Worm (Caenorhabditis elegans) whole organism, young adult: ENCODE data around the gene srw-1.

Experiments used
- B0019.2 ChIP-seq: fragments of 200-800 bp; sonication (Bioruptor generic); conservative IDR thresholded peaks from 2 replicates; pipeline ENCODE4 v1.3.6; 2022; ENCODE audit warnings: missing genetic modification reagents, missing genetic modification characterization, missing compliant biosample characterization
- B0261.1 ChIP-seq: sonication (generic microtip); optimal IDR thresholded peaks from 2 replicates; lab custom pipeline; 2016; ENCODE audit warnings: mild to moderate bottlenecking, missing genetic modification characterization, moderate library complexity, missing compliant biosample characterization
- B0336.3 ChIP-seq: fragments of 200-800 bp; sonication (Bioruptor generic); IDR thresholded peaks from 2 replicates; pipeline ENCODE4 v1.3.6; 2022; ENCODE audit warnings: missing genetic modification characterization, missing compliant biosample characterization
- F10E7.11 ChIP-seq: sonication (generic microtip); optimal IDR thresholded peaks from 2 replicates; lab custom pipeline; 2017; ENCODE audit warnings: mild to moderate bottlenecking, missing genetic modification characterization, moderate library complexity, missing compliant biosample characterization
- F37B4.10 ChIP-seq: fragments of 200-800 bp; sonication (Bioruptor generic); IDR thresholded peaks from 2 replicates; pipeline ENCODE4 v1.3.6; 2022; ENCODE audit warnings: missing genetic modification characterization, missing compliant biosample characterization
- F39B2.1 ChIP-seq: fragments of 200-800 bp; sonication (Bioruptor generic); IDR thresholded peaks from 2 replicates; pipeline ENCODE4 v1.3.6; 2022; ENCODE audit warnings: missing genetic modification reagents, missing genetic modification characterization, missing compliant biosample characterization
- K12H6.12 ChIP-seq: fragments of 200-800 bp; sonication (Bioruptor generic); optimal IDR thresholded peaks from 2 replicates; lab custom pipeline; 2018; ENCODE audit warnings: mild to moderate bottlenecking, missing genetic modification characterization, missing compliant biosample characterization
- T26A5.8 ChIP-seq: sonication (generic microtip); optimal IDR thresholded peaks from 2 replicates; lab custom pipeline; 2016; ENCODE audit warnings: missing genetic modification characterization, missing compliant biosample characterization
- Y53F4B.3 ChIP-seq: fragments of 200-800 bp; sonication (Bioruptor generic); IDR thresholded peaks from 2 replicates; pipeline ENCODE4 v1.3.6; 2022; ENCODE audit warnings: missing genetic modification reagents, missing genetic modification characterization, missing compliant biosample characterization
- Y56A3A.18 ChIP-seq: fragments of 200-800 bp; sonication (Bioruptor generic); IDR thresholded peaks from 2 replicates; pipeline ENCODE4 v1.3.6; 2022; ENCODE audit warnings: missing genetic modification reagents, missing genetic modification characterization, missing compliant biosample characterization
- Y95B8A.8 ChIP-seq: fragments of 200-800 bp; sonication (Bioruptor generic); IDR thresholded peaks from 2 replicates; pipeline ENCODE4 v1.3.6; 2022; ENCODE audit warnings: missing genetic modification reagents, missing genetic modification characterization, missing compliant biosample characterization
- athp-1 ChIP-seq: sonication (generic microtip); optimal IDR thresholded peaks from 2 replicates; lab custom pipeline; 2017; ENCODE audit warnings: mild to moderate bottlenecking, missing genetic modification characterization, missing compliant biosample characterization
- bed-2 ChIP-seq: fragments of 200-800 bp; sonication (Bioruptor generic); IDR thresholded peaks from 2 replicates; pipeline ENCODE4 v1.3.6; 2022; ENCODE audit warnings: missing genetic modification reagents, missing genetic modification characterization, missing compliant biosample characterization
- ccch-3 ChIP-seq: fragments of 200-800 bp; sonication (Bioruptor generic); optimal IDR thresholded peaks from 2 replicates; lab custom pipeline; 2018; ENCODE audit warnings: mild to moderate bottlenecking, missing genetic modification characterization, missing compliant biosample characterization
- ceh-91 ChIP-seq: fragments of 200-800 bp; sonication (Bioruptor generic); IDR thresholded peaks from 2 replicates; pipeline ENCODE4 v1.3.6; 2022; ENCODE audit warnings: missing genetic modification reagents, missing genetic modification characterization, missing compliant biosample characterization
- die-1 ChIP-seq: sonication (generic microtip); optimal IDR thresholded peaks from 2 replicates; lab custom pipeline; 2016; ENCODE audit warnings: missing genotype, mild to moderate bottlenecking, missing genetic modification characterization, missing compliant biosample characterization
- dox-1 ChIP-seq: fragments of 200-800 bp; sonication (Bioruptor generic); IDR thresholded peaks from 2 replicates; pipeline ENCODE4 v1.3.6; 2022; ENCODE audit warnings: missing genetic modification reagents, missing genetic modification characterization, missing compliant biosample characterization
- efl-1 ChIP-seq: fragments of 150-350 bp; optimal IDR thresholded peaks from 2 replicates; lab custom pipeline; 2014; ENCODE audit warnings: missing biosample characterization, missing genetic modification reagents, missing genetic modification characterization
- ekl-4 ChIP-seq: fragments of 200-800 bp; sonication (Bioruptor generic); IDR thresholded peaks from 2 replicates; pipeline ENCODE4 v1.3.6; 2022; ENCODE audit warnings: missing genetic modification reagents, missing genetic modification characterization, missing compliant biosample characterization
- hmg-1.2 ChIP-seq: fragments of 200-800 bp; sonication (Bioruptor generic); IDR thresholded peaks from 2 replicates; pipeline ENCODE4 v1.3.6; 2022; ENCODE audit warnings: missing genetic modification reagents, missing genetic modification characterization, missing compliant biosample characterization
- hsf-1 ChIP-seq: fragments of 200-800 bp; sonication (Bioruptor generic); IDR thresholded peaks from 2 replicates; pipeline ENCODE4 v1.3.6; 2022; ENCODE audit warnings: missing genetic modification reagents, missing genetic modification characterization, missing compliant biosample characterization
- let-526 ChIP-seq: fragments of 200-800 bp; sonication (Bioruptor generic); IDR thresholded peaks from 2 replicates; pipeline ENCODE4 v1.3.6; 2022; ENCODE audit warnings: missing genetic modification reagents, missing genetic modification characterization, missing compliant biosample characterization
- let-607 ChIP-seq, 2 experiments: fragments of 200-800 bp in 1 of 2; sonication (Bioruptor generic) in 1 of 2; sonication (generic microtip) in 1 of 2; optimal IDR thresholded peaks; 2 replicates each; lab custom pipeline; 2016 to 2018; ENCODE audit warnings: mild to moderate bottlenecking in 2 of 2, missing compliant biosample characterization in 2 of 2, missing genetic modification characterization in 2 of 2, moderate library complexity in 2 of 2, missing genotype in 1 of 2
- lin-26 ChIP-seq: fragments of 200-800 bp; sonication (Bioruptor generic); IDR thresholded peaks from 2 replicates; pipeline ENCODE4 v1.3.6; 2022; ENCODE audit warnings: missing genetic modification reagents, missing genetic modification characterization, missing compliant biosample characterization
- lsl-1 ChIP-seq: fragments of 200-800 bp; sonication (Bioruptor generic); optimal IDR thresholded peaks from 2 replicates; lab custom pipeline; 2018; ENCODE audit warnings: mild to moderate bottlenecking, missing genetic modification characterization, moderate library complexity, missing compliant biosample characterization
- lsy-27 ChIP-seq: sonication (generic microtip); optimal IDR thresholded peaks from 2 replicates; lab custom pipeline; 2017; ENCODE audit warnings: missing genetic modification characterization, mild to moderate bottlenecking, missing compliant biosample characterization, antibody characterized with exemption, missing genotype, borderline replicate concordance; ENCODE audit not compliant: insufficient read depth
- madf-10 ChIP-seq: sonication (generic microtip); optimal IDR thresholded peaks from 2 replicates; lab custom pipeline; 2016; ENCODE audit warnings: mild to moderate bottlenecking, missing genetic modification characterization, missing compliant biosample characterization
- mcd-1 ChIP-seq: fragments of 200-800 bp; sonication (Bioruptor generic); IDR thresholded peaks from 2 replicates; pipeline ENCODE4 v1.3.6; 2022; ENCODE audit warnings: missing genetic modification reagents, missing genetic modification characterization, missing compliant biosample characterization
- nfyb-1 ChIP-seq: fragments of 200-800 bp; sonication (Bioruptor generic); IDR thresholded peaks from 2 replicates; pipeline ENCODE4 v1.3.6; 2022; ENCODE audit warnings: missing genetic modification reagents, missing genetic modification characterization, missing compliant biosample characterization
- nhr-179 ChIP-seq: sonication (generic microtip); optimal IDR thresholded peaks from 2 replicates; lab custom pipeline; 2016; ENCODE audit warnings: mild to moderate bottlenecking, missing genetic modification characterization, missing compliant biosample characterization
- pha-4 ChIP-seq: fragments of 150-350 bp; sonication (generic microtip); optimal IDR thresholded peaks from 2 replicates; lab custom pipeline; 2014; ENCODE audit warnings: missing biosample characterization, missing genetic modification reagents, missing genetic modification characterization
- rcor-1 ChIP-seq: fragments of 200-800 bp; sonication (Bioruptor generic); IDR thresholded peaks from 2 replicates; pipeline ENCODE4 v1.3.6; 2022; ENCODE audit warnings: missing genetic modification reagents, missing genetic modification characterization, missing compliant biosample characterization
- rec-8 ChIP-seq, 2 experiments: sonication (generic microtip); optimal IDR thresholded peaks; 2 replicates each; lab custom pipeline; 2016; ENCODE audit warnings: mild to moderate bottlenecking in 2 of 2, missing genetic modification characterization in 2 of 2, missing genetic modification reagents in 2 of 2, missing genotype in 2 of 2, missing biosample characterization in 1 of 2, missing compliant biosample characterization in 1 of 2, moderate library complexity in 1 of 2
- sdz-38 ChIP-seq: sonication (generic microtip); optimal IDR thresholded peaks from 2 replicates; lab custom pipeline; 2016; ENCODE audit warnings: missing genotype, missing genetic modification characterization, missing compliant biosample characterization
- snpc-1.1 ChIP-seq: sonication (generic microtip); optimal IDR thresholded peaks from 2 replicates; lab custom pipeline; 2017; ENCODE audit warnings: missing genetic modification characterization, mild to moderate bottlenecking, missing compliant biosample characterization, antibody characterized with exemption, moderate library complexity, missing genotype, missing genetic modification reagents; ENCODE audit not compliant: insufficient read depth
- snpc-1.3 ChIP-seq: sonication (generic microtip); optimal IDR thresholded peaks from 2 replicates; lab custom pipeline; 2017; ENCODE audit warnings: missing genetic modification characterization, mild to moderate bottlenecking, missing compliant biosample characterization, antibody characterized with exemption, moderate library complexity, missing genotype, missing genetic modification reagents; ENCODE audit not compliant: insufficient read depth
- snpc-3.4 ChIP-seq: sonication (generic microtip); optimal IDR thresholded peaks from 2 replicates; lab custom pipeline; 2017; ENCODE audit warnings: missing genetic modification characterization, mild to moderate bottlenecking, missing compliant biosample characterization, antibody characterized with exemption, moderate library complexity, missing genotype, missing genetic modification reagents
- xnd-1 ChIP-seq: sonication (generic microtip); optimal IDR thresholded peaks from 2 replicates; lab custom pipeline; 2016; ENCODE audit warnings: missing genotype, missing genetic modification reagents, missing genetic modification characterization, missing compliant biosample characterization
- zfh-2 ChIP-seq: fragments of 200-800 bp; sonication (Bioruptor generic); conservative IDR thresholded peaks from 2 replicates; pipeline ENCODE4 v1.3.6; 2022; ENCODE audit warnings: missing genetic modification reagents, missing genetic modification characterization, missing compliant biosample characterization
- ztf-18 ChIP-seq: sonication (generic microtip); optimal IDR thresholded peaks from 2 replicates; lab custom pipeline; 2016; ENCODE audit warnings: missing genotype, mild to moderate bottlenecking, missing genetic modification characterization, missing compliant biosample characterization
- ztf-22 ChIP-seq: fragments of 200-800 bp; sonication (Bioruptor generic); optimal IDR thresholded peaks from 2 replicates; lab custom pipeline; 2018; ENCODE audit warnings: mild to moderate bottlenecking, missing genetic modification characterization, moderate library complexity, missing compliant biosample characterization
- ztf-26 ChIP-seq: sonication (generic microtip); optimal IDR thresholded peaks from 2 replicates; lab custom pipeline; 2017; ENCODE audit warnings: missing genetic modification characterization, missing compliant biosample characterization

srw-1 gene

DNA sequence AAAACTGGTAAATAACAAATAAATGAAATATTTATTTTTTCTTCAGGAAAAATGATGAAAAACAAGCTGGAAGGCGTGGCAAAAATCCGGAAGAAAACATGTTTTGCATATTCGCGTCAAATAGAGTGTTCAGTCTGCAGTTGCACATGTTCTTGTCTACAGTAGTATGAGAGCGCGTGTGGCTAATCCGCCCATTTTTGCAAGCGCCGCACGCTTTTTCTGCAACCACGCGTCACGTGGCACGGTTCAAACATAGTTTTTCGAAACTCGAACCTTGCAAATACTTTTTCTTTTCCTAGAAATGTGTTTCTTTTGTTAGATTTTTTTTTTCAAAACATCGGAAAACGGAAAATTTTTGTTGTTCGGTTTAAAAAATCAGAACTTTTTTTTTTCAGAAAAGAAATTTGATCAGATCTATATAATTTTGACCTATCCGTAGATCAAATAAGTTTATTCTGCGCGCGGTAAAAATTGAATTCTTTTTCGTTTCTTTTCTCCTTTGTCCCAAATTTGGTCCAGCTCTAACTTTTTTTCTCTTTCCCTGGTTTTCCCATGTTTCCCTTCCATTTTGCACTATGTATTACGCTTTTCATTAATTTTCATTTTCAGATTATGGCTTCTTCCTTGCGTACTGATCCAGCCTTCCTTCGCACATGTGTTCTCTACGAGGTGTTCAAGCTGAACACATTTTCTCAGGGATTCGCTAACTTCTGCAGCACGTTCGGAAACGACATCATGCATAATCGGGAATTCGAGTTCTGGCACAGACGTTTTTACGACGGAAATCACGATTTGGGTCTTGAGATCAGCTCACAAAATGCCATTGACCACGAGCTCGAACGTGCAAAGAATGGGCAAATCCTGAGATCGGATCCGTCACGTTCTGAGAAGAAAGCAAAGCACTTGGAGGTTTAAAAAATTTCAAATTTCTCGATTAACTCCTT lies 13.7 kb upstream of the srw-1 start, which contains the start of gene Y75B12B.1 (continued):
- TF ChIP-seq efl-1 (GFP tag; lab: Kevin White, UChicago), result peak; percentile 91
- TF ChIP-seq lsl-1, result peak; percentile 96
- no peak for TF ChIP-seq bed-2
- no peak for TF ChIP-seq ztf-22 (GFP tag; lab: Kevin White, UChicago)
- no peak for TF ChIP-seq let-607 (tag; optimal IDR thresholded peaks at IDR 0.05; lab: Kevin White, UChicago)
- TF ChIP-seq snpc-1.1, result peak; percentile 33
- peak; percentile 78 for TF ChIP-seq mcd-1 (GFP tag; lab: Robert Waterston, UW)
- no peak for TF ChIP-seq F10E7.11

DNA sequence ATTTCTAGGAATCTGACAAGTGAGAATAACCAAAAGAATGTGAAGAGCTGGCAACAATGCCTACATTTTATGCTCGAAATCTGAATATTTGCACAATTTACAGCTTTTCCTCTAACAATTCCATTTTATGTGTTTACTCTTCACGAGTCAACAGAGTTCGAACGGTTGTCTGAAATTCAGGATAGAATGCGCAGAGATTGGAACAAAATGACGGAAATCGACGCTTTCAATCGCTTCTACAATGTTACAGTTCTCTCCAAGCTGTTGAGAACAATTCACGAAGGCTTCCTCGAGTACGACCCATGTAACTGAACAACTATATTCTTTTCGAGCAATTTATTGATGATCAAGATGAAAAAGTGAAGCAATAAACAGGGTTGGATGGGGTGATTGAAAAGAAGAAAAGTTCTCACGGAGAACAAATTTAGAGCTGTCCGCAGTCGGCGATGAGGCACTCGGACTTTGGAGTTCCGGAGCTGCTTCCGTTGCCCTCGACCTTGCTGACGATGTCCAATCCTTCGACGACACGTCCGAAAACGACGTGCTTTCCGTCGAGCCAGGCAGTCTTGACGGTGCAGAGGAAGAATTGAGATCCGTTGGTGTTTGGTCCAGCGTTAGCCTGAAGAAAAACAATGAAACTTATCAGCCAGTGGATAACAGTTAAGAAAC lies 11.7 kb upstream of the srw-1 start, which contains the start of gene Y75B12B.3:
TSS of gene Y75B12B.3 (minus strand) at position 21 of the 669 bp plus-strand sequence.
- peak; percentile 36 for TF ChIP-seq die-1 (tag; lab: Kevin White, UChicago)
- 0 out of 2 replicates have a peak, but pooled peaks have one; percentile 9 for TF ChIP-seq nfyb-1
- TF ChIP-seq Y53F4B.3, result no peak
- TF ChIP-seq sdz-38, result no peak
- peak; percentile 7 for TF ChIP-seq B0261.1 (tag; lab: Kevin White, UChicago)
- TF ChIP-seq ekl-4 (GFP tag; lab: Robert Waterston, UW), result peak; percentile 76; the same call in 1 of the 2 replicates
- peak; percentile 77 for TF ChIP-seq lin-26 (GFP tag; lab: Robert Waterston, UW)
- peak; percentile 32; the same call in 1 of the 2 replicates for TF ChIP-seq dox-1 (GFP tag; lab: Robert Waterston, UW)
- TF ChIP-seq ccch-3 (GFP tag; lab: Kevin White, UChicago), result no peak
- TF ChIP-seq nhr-179 (tag; lab: Kevin White, UChicago), result no peak
- peak; percentile 83 for TF ChIP-seq hsf-1 (GFP tag; lab: Robert Waterston, UW)
- TF ChIP-seq rec-8 (tag; optimal IDR thresholded peaks at IDR 0.05; lab: Kevin White, UChicago), result peak in 1 of 2 experiments; percentile 22
- TF ChIP-seq B0019.2 (GFP tag; lab: Robert Waterston, UW), result no peak
- TF ChIP-seq B0336.3 (GFP tag; lab: Robert Waterston, UW), result peak; percentile 81
- TF ChIP-seq snpc-1.3 (tag; lab: Kevin White, UChicago), result peak; percentile 43
- TF ChIP-seq ceh-91 (GFP tag; lab: Robert Waterston, UW), result no peak
- no peak for TF ChIP-seq snpc-1.1
- no peak for TF ChIP-seq lsy-27 (tag; lab: Kevin White, UChicago)
- no peak for TF ChIP-seq pha-4 (tag; lab: Kevin White, UChicago)
- TF ChIP-seq athp-1 (tag; lab: Kevin White, UChicago), result peak; percentile 46
- no peak for TF ChIP-seq madf-10 (tag; lab: Kevin White, UChicago)
- TF ChIP-seq F37B4.10 (GFP tag; lab: Robert Waterston, UW), result no peak
- peak; percentile 72 for TF ChIP-seq zfh-2 (GFP tag; lab: Robert Waterston, UW)
- TF ChIP-seq xnd-1 (tag; lab: Kevin White, UChicago), result peak; percentile 11
- no peak for TF ChIP-seq let-526 (GFP tag; lab: Robert Waterston, UW)
- TF ChIP-seq Y56A3A.18 (GFP tag; lab: Robert Waterston, UW), result peak; percentile 41; the same call in 1 of the 2 replicates
- TF ChIP-seq F39B2.1, result peak; percentile 27; the same call in 1 of the 2 replicates
- TF ChIP-seq K12H6.12 (tag; lab: Kevin White, UChicago), result no peak
- TF ChIP-seq ztf-18 (tag; lab: Kevin White, UChicago), result peak; percentile 54
- peak; percentile 5; the same call in 1 of the 2 replicates for TF ChIP-seq rcor-1
- peak; percentile 24 for TF ChIP-seq snpc-3.4
- peak; percentile 51 for TF ChIP-seq mcd-1 (GFP tag; lab: Robert Waterston, UW)
- peak; percentile 24 for TF ChIP-seq T26A5.8
- TF ChIP-seq Y95B8A.8, result 0 out of 2 replicates have a peak, but pooled peaks have one; percentile 5
- TF ChIP-seq ztf-26 (tag; lab: Kevin White, UChicago), result no peak
- 0 out of 2 replicates have a peak, but pooled peaks have one; percentile 10 for TF ChIP-seq hmg-1.2 (GFP tag; lab: Robert Waterston, UW)
